Fruit fly (Drosophila melanogaster): ENCODE data around the gene CG42450.

Gene CG42450

dm6 chrX:18783417-18784123, 29.5 kb upstream of the CG42450 start, which contains the start of gene CG18259 (continued):
- no peak for TF ChIP-seq sisA (GFP tag; IDR thresholded peaks at IDR 0.05)
- TF ChIP-seq CG33557 (GFP tag; optimal IDR thresholded peaks at IDR 0.05): no peak
- TF ChIP-seq CG17612 (GFP tag; IDR thresholded peaks at IDR 0.05): no peak
- peak; percentile 80 for TF ChIP-seq unc-4 (GFP tag; IDR thresholded peaks at IDR 0.05; ENCODE audit: partially characterized antibody)
- no peak for TF ChIP-seq BtbVII (GFP tag; optimal IDR thresholded peaks at IDR 0.05)
- no peak for TF ChIP-seq Atf-2 (GFP tag; optimal IDR thresholded peaks at IDR 0.05)
- TF ChIP-seq ssp (GFP tag; IDR thresholded peaks at IDR 0.05): peak; percentile 98
- TF ChIP-seq CoRest (tag; optimal IDR thresholded peaks at IDR 0.05): peak; percentile 40
- no peak for TF ChIP-seq mld (GFP tag; IDR thresholded peaks at IDR 0.05; ENCODE audit: partially characterized antibody)
- no peak for TF ChIP-seq tgo (GFP tag; IDR thresholded peaks at IDR 0.05)
- peak; percentile 60 for TF ChIP-seq Dref (GFP tag; IDR thresholded peaks at IDR 0.05)
- TF ChIP-seq CG30431 (GFP tag; optimal IDR thresholded peaks at IDR 0.05): no peak
- TF ChIP-seq CG3281 (GFP tag; optimal IDR thresholded peaks at IDR 0.05): no peak
- peak; percentile 6 for TF ChIP-seq Xbp1 (GFP tag; optimal IDR thresholded peaks at IDR 0.05)
- TF ChIP-seq ewg (GFP tag; optimal IDR thresholded peaks at IDR 0.05): peak; percentile 61
- TF ChIP-seq psq (GFP tag; optimal IDR thresholded peaks at IDR 0.05): no peak
- TF ChIP-seq CG42726 (GFP tag; IDR thresholded peaks at IDR 0.05; ENCODE audit: partially characterized antibody): peak; percentile 54
- no peak for TF ChIP-seq CG9727 (GFP tag; optimal IDR thresholded peaks at IDR 0.05)
- TF ChIP-seq CG9932 (GFP tag; IDR thresholded peaks at IDR 0.05): peak; percentile 43
- TF ChIP-seq Camta (GFP tag; optimal IDR thresholded peaks at IDR 0.05): peak; percentile 6
- no peak for TF ChIP-seq CG11560 (tag; IDR thresholded peaks at IDR 0.05)
- peak; percentile 24 for TF ChIP-seq Dp (GFP tag; optimal IDR thresholded peaks at IDR 0.05)
- TF ChIP-seq hbn (GFP tag; IDR thresholded peaks at IDR 0.05; ENCODE audit: partially characterized antibody): peak; percentile 71
- TF ChIP-seq Hr78 (GFP tag; optimal IDR thresholded peaks at IDR 0.05): peak in 1 of 2 experiments; percentile 18
- TF ChIP-seq CG11504 (tag; optimal IDR thresholded peaks at IDR 0.05): peak; percentile 41
- TF ChIP-seq CG10209 (GFP tag; optimal IDR thresholded peaks at IDR 0.05): no peak
- no peak for TF ChIP-seq CG11093 (GFP tag; IDR thresholded peaks at IDR 0.05)
- peak; percentile 84 for TF ChIP-seq inv (GFP tag; IDR thresholded peaks at IDR 0.05; ENCODE audit: partially characterized antibody)
- TF ChIP-seq CG15514 (GFP tag; optimal IDR thresholded peaks at IDR 0.05): peak; percentile 31
- TF ChIP-seq CG6654 (GFP tag; optimal IDR thresholded peaks at IDR 0.05): no peak
- TF ChIP-seq Sin3A (optimal IDR thresholded peaks at IDR 0.05): peak; percentile 83
- no peak for TF ChIP-seq ase (GFP tag; IDR thresholded peaks at IDR 0.05)
- TF ChIP-seq phol (tag; optimal IDR thresholded peaks at IDR 0.05): peak; percentile 56
- TF ChIP-seq CG32532 (GFP tag; IDR thresholded peaks at IDR 0.05): no peak
- TF ChIP-seq sens-2 (GFP tag; IDR thresholded peaks at IDR 0.05): no peak
- TF ChIP-seq dm (GFP tag; optimal IDR thresholded peaks at IDR 0.05): peak; percentile 21
- TF ChIP-seq vfl (GFP tag; optimal IDR thresholded peaks at IDR 0.05): no peak
- no peak for TF ChIP-seq croc (GFP tag; conservative IDR thresholded peaks at IDR 0.05)
- peak; percentile 4 for TF ChIP-seq bcd (GFP tag; optimal IDR thresholded peaks at IDR 0.05)
- no peak for TF ChIP-seq Atf6 (GFP tag; IDR thresholded peaks at IDR 0.05)
- no peak for TF ChIP-seq Mes4 (GFP tag; optimal IDR thresholded peaks at IDR 0.05)
- TF ChIP-seq B-H1 (GFP tag; IDR thresholded peaks at IDR 0.05): no peak
- TF ChIP-seq tll (GFP tag; optimal IDR thresholded peaks at IDR 0.05): no peak
- peak; percentile 23 for TF ChIP-seq HmgD (GFP tag; optimal IDR thresholded peaks at IDR 0.05)
- no peak for TF ChIP-seq Fer3 (tag; optimal IDR thresholded peaks at IDR 0.05)
- TF ChIP-seq CG17829 (tag; optimal IDR thresholded peaks at IDR 0.05): peak; percentile 17
- TF ChIP-seq gsb-n (tag; optimal IDR thresholded peaks at IDR 0.05): no peak
- no peak for TF ChIP-seq gcm (GFP tag; optimal IDR thresholded peaks at IDR 0.05)
- TF ChIP-seq CG15479 (GFP tag; optimal IDR thresholded peaks at IDR 0.05): peak; percentile 9
- TF ChIP-seq Awh (GFP tag; IDR thresholded peaks at IDR 0.05): no peak
